Fruit fly (Drosophila melanogaster) whole organism, embryonic: Measurements from ENCODE around the gene meso18E.

Source experiments
- Atf6 ChIP-seq: fragments of 200-800 bp; sonication (Bioruptor generic); IDR thresholded peaks from 2 replicates; pipeline ENCODE4 v1.3.6; 2022; ENCODE audit warnings: missing biosample characterization, missing genetic modification characterization
- CG10209 ChIP-seq: fragments of 200-800 bp; sonication (Bioruptor generic); optimal IDR thresholded peaks from 3 replicates; lab custom pipeline; 2017; ENCODE audit warnings: missing biosample characterization, mild to moderate bottlenecking, missing genetic modification characterization, missing genetic modification reagents
- CG10267 ChIP-seq: fragments of 200-800 bp; sonication (Bioruptor generic); optimal IDR thresholded peaks from 2 replicates; lab custom pipeline; 2018; ENCODE audit warnings: missing biosample characterization, mild to moderate bottlenecking, missing genetic modification characterization, moderate library complexity
- CG10274 ChIP-seq: fragments of 200-800 bp; sonication (Bioruptor generic); optimal IDR thresholded peaks from 3 replicates; lab custom pipeline; 2017; ENCODE audit warnings: missing biosample characterization, mild to moderate bottlenecking, missing genetic modification characterization
- CG11723 ChIP-seq: fragments of 200-800 bp; sonication (Bioruptor generic); optimal IDR thresholded peaks from 2 replicates; lab custom pipeline; 2017; ENCODE audit warnings: missing biosample characterization, mild to moderate bottlenecking, missing genetic modification characterization
- CG1233 ChIP-seq: fragments of 200-800 bp; sonication (Bioruptor generic); optimal IDR thresholded peaks from 4 replicates; lab custom pipeline; 2018; ENCODE audit warnings: missing biosample characterization, mild to moderate bottlenecking, missing genetic modification characterization
- CG1603 ChIP-seq: fragments of 200-800 bp; sonication (Bioruptor generic); optimal IDR thresholded peaks from 2 replicates; lab custom pipeline; 2019; ENCODE audit warnings: missing biosample characterization, mild to moderate bottlenecking, missing genetic modification characterization, moderate library complexity
- CG16813 ChIP-seq: fragments of 200-800 bp; sonication (Bioruptor generic); IDR thresholded peaks from 3 replicates; pipeline ENCODE4 v1.3.6; 2022; ENCODE audit warnings: missing biosample characterization, missing genetic modification characterization; ENCODE audit not compliant: partially characterized antibody
- CG17186 ChIP-seq: fragments of 200-800 bp; sonication (Bioruptor generic); optimal IDR thresholded peaks from 3 replicates; lab custom pipeline; 2017; ENCODE audit warnings: missing biosample characterization, missing genetic modification reagents, missing genetic modification characterization
- CG2712 ChIP-seq: fragments of 200-800 bp; optimal IDR thresholded peaks from 3 replicates; lab custom pipeline; 2019; ENCODE audit warnings: missing biosample characterization, mild to moderate bottlenecking, missing genetic modification characterization, moderate library complexity
- CG33213 ChIP-seq: fragments of 200-800 bp; sonication (Bioruptor generic); optimal IDR thresholded peaks from 3 replicates; lab custom pipeline; 2016; ENCODE audit warnings: missing biosample characterization, missing genetic modification characterization
- CG34422 ChIP-seq: fragments of 200-800 bp; sonication (Bioruptor generic); IDR thresholded peaks from 3 replicates; pipeline ENCODE4 v1.3.6; 2022; ENCODE audit warnings: missing biosample characterization, missing genetic modification characterization
- CG4282 ChIP-seq: fragments of 200-800 bp; sonication (Bioruptor generic); optimal IDR thresholded peaks from 2 replicates; lab custom pipeline; 2016; ENCODE audit warnings: missing biosample characterization, missing genetic modification characterization
- CG7786 ChIP-seq: fragments of 200-800 bp; sonication (Bioruptor generic); optimal IDR thresholded peaks from 2 replicates; lab custom pipeline; 2016; ENCODE audit warnings: missing biosample characterization, missing genetic modification characterization
- CTCF ChIP-seq: fragments of 200-800 bp; sonication (Bioruptor generic); optimal IDR thresholded peaks from 2 replicates; lab custom pipeline; 2017; ENCODE audit warnings: missing biosample characterization, mild to moderate bottlenecking, missing genetic modification characterization, moderate library complexity
- Camta ChIP-seq: fragments of 200-800 bp; sonication (Bioruptor generic); optimal IDR thresholded peaks from 2 replicates; lab custom pipeline; 2016; ENCODE audit warnings: missing biosample characterization, missing genetic modification characterization
- D ChIP-seq, 2 experiments: fragments of 200-800 bp in 1 of 2; fragments of >200 bp in 1 of 2; sonication (Bioruptor generic) in 1 of 2; optimal IDR thresholded peaks; 2 replicates in 1 of 2; 3 replicates in 1 of 2; lab custom pipeline; 2017; ENCODE audit warnings: mild to moderate bottlenecking in 1 of 2, missing biosample characterization in 1 of 2, missing genetic modification characterization in 1 of 2, missing genetic modification reagents in 1 of 2
- Dek ChIP-seq: fragments of 200-800 bp; sonication (Bioruptor generic); optimal IDR thresholded peaks from 3 replicates; lab custom pipeline; 2019; ENCODE audit warnings: missing biosample characterization, mild to moderate bottlenecking, missing genetic modification characterization, moderate library complexity
- Dp ChIP-seq: fragments of 200-800 bp; sonication (Bioruptor generic); optimal IDR thresholded peaks from 2 replicates; lab custom pipeline; 2018; ENCODE audit warnings: missing biosample characterization, mild to moderate bottlenecking, missing genetic modification characterization, moderate library complexity
- HLH54F ChIP-seq: fragments of 200-800 bp; sonication (Bioruptor generic); optimal IDR thresholded peaks from 3 replicates; lab custom pipeline; 2016; ENCODE audit warnings: missing biosample characterization, missing genetic modification characterization
- HLHmδ ChIP-seq: fragments of 200-800 bp; sonication (Bioruptor generic); optimal IDR thresholded peaks from 2 replicates; lab custom pipeline; 2018; ENCODE audit warnings: missing biosample characterization, mild to moderate bottlenecking, missing genetic modification characterization, moderate library complexity
- Hand ChIP-seq: fragments of 200-800 bp; sonication (Bioruptor generic); optimal IDR thresholded peaks from 2 replicates; lab custom pipeline; 2017; ENCODE audit warnings: mild to moderate bottlenecking, missing biosample characterization, missing genetic modification reagents, missing genetic modification characterization
- Hr51 ChIP-seq, 2 experiments: fragments of 200-800 bp; sonication (Bioruptor generic); optimal IDR thresholded peaks; 2 replicates in 1 of 2; 3 replicates in 1 of 2; lab custom pipeline; 2016 to 2018; ENCODE audit warnings: missing biosample characterization in 2 of 2, missing genetic modification characterization in 2 of 2, mild to moderate bottlenecking in 1 of 2, moderate library complexity in 1 of 2
- Meics ChIP-seq: fragments of 200-800 bp; sonication (Bioruptor generic); optimal IDR thresholded peaks from 2 replicates; lab custom pipeline; 2017; ENCODE audit warnings: missing biosample characterization, mild to moderate bottlenecking, missing genetic modification characterization
- Side ChIP-seq: fragments of 200-800 bp; sonication (Bioruptor generic); optimal IDR thresholded peaks from 2 replicates; lab custom pipeline; 2016; ENCODE audit warnings: missing biosample characterization, missing genetic modification characterization
- Sry-δ ChIP-seq: fragments of 200-800 bp; sonication (Bioruptor generic); optimal IDR thresholded peaks from 2 replicates; lab custom pipeline; 2016; ENCODE audit warnings: missing biosample characterization, missing genetic modification characterization
- Xbp1 ChIP-seq: fragments of 200-800 bp; sonication (Bioruptor generic); optimal IDR thresholded peaks from 3 replicates; lab custom pipeline; 2016; ENCODE audit warnings: missing biosample characterization, mild to moderate bottlenecking, missing genetic modification characterization
- Xrp1 ChIP-seq: fragments of 200-800 bp; sonication (Bioruptor generic); IDR thresholded peaks from 2 replicates; pipeline ENCODE4 v1.3.6; 2022; ENCODE audit warnings: missing biosample characterization, missing genetic modification characterization
- ash1 ChIP-seq: fragments of 200-800 bp; sonication (Bioruptor generic); optimal IDR thresholded peaks from 2 replicates; lab custom pipeline; 2018; ENCODE audit warnings: missing biosample characterization, mild to moderate bottlenecking, missing genetic modification characterization
- da ChIP-seq: fragments of 200-800 bp; sonication (Bioruptor generic); optimal IDR thresholded peaks from 2 replicates; lab custom pipeline; 2016; ENCODE audit warnings: missing biosample characterization, missing genetic modification characterization
- disco-r ChIP-seq: fragments of 200-800 bp; sonication (Bioruptor generic); optimal IDR thresholded peaks from 2 replicates; lab custom pipeline; 2016; ENCODE audit warnings: missing biosample characterization, missing genetic modification characterization
- dpn ChIP-seq, 2 experiments: fragments of 200-800 bp; sonication (Bioruptor generic); optimal IDR thresholded peaks; 3 replicates each; lab custom pipeline; 2016; ENCODE audit warnings: missing biosample characterization in 2 of 2, missing genetic modification characterization in 2 of 2
- gfzf ChIP-seq: fragments of 200-800 bp; sonication (Bioruptor generic); optimal IDR thresholded peaks from 2 replicates; lab custom pipeline; 2016; ENCODE audit warnings: missing biosample characterization, mild to moderate bottlenecking, missing genetic modification characterization, moderate library complexity
- gro ChIP-seq: fragments of 200-800 bp; sonication (Bioruptor generic); optimal IDR thresholded peaks from 2 replicates; lab custom pipeline; 2016; ENCODE audit warnings: missing biosample characterization, missing genetic modification characterization
- hb ChIP-seq: fragments of 200-800 bp; sonication (Bioruptor generic); IDR thresholded peaks from 3 replicates; pipeline ENCODE4 v1.3.6; 2022; ENCODE audit warnings: missing biosample characterization, missing genetic modification characterization; ENCODE audit not compliant: partially characterized antibody
- inv ChIP-seq: fragments of 200-800 bp; sonication (Bioruptor generic); IDR thresholded peaks from 2 replicates; pipeline ENCODE4 v1.3.6; 2022; ENCODE audit warnings: missing biosample characterization, missing genetic modification characterization; ENCODE audit not compliant: partially characterized antibody
- kah ChIP-seq: fragments of 200-800 bp; sonication (Bioruptor generic); optimal IDR thresholded peaks from 2 replicates; lab custom pipeline; 2018; ENCODE audit warnings: missing biosample characterization, mild to moderate bottlenecking, missing genetic modification characterization
- knrl ChIP-seq: fragments of 200-800 bp; sonication (Bioruptor generic); IDR thresholded peaks from 3 replicates; pipeline ENCODE4 v1.3.6; 2022; ENCODE audit warnings: missing biosample characterization, missing genetic modification characterization; ENCODE audit not compliant: partially characterized antibody
- otp ChIP-seq: fragments of 200-800 bp; sonication (Bioruptor generic); IDR thresholded peaks from 3 replicates; pipeline ENCODE4, ENCODE4 v1.3.6; 2022; ENCODE audit warnings: missing biosample characterization, missing genetic modification characterization
- p53 ChIP-seq: fragments of 200-800 bp; sonication (Bioruptor generic); optimal IDR thresholded peaks from 2 replicates; lab custom pipeline; 2016; ENCODE audit warnings: missing biosample characterization, missing genetic modification characterization
- pan ChIP-seq, 4 experiments: fragments of >200 bp in 3 of 4; fragments of 200-800 bp in 1 of 4; sonication (Bioruptor generic) in 1 of 4; optimal IDR thresholded peaks in 3 of 4; IDR thresholded peaks in 1 of 4; 2 replicates each; pipeline versions ENCODE4 v1.3.6 to Lab custom; 2017 to 2022; ENCODE audit warnings: missing biosample characterization in 2 of 4, missing genetic modification characterization in 2 of 4, mixed read lengths in 1 of 4
- prd ChIP-seq, 3 experiments: fragments of >200 bp in 2 of 3; fragments of 200-800 bp in 1 of 3; sonication (Bioruptor generic) in 1 of 3; optimal IDR thresholded peaks in 2 of 3; IDR thresholded peaks in 1 of 3; 2 replicates in 2 of 3; 3 replicates in 1 of 3; pipeline versions ENCODE4 v1.3.6 to Lab custom; 2017 to 2022; ENCODE audit warnings: missing biosample characterization in 1 of 3, missing genetic modification characterization in 1 of 3
- pros ChIP-seq: fragments of 200-800 bp; sonication (Bioruptor generic); optimal IDR thresholded peaks from 3 replicates; lab custom pipeline; 2019; ENCODE audit warnings: missing biosample characterization, mild to moderate bottlenecking, missing genetic modification characterization, moderate library complexity
- sens ChIP-seq: fragments of 200-800 bp; sonication (Bioruptor generic); peaks from one replicate; lab custom pipeline; 2016; ENCODE audit warnings: missing biosample characterization, missing genetic modification characterization
- seq ChIP-seq: fragments of 200-800 bp; sonication (Bioruptor generic); IDR thresholded peaks from 2 replicates; pipeline ENCODE4 v1.3.6; 2022; ENCODE audit warnings: missing biosample characterization, missing genetic modification characterization
- slbo ChIP-seq: fragments of 200-800 bp; sonication (Bioruptor generic); IDR thresholded peaks from 2 replicates; pipeline ENCODE4 v1.3.6; 2022; ENCODE audit warnings: missing biosample characterization, missing genetic modification characterization
- vnd ChIP-seq: fragments of 200-800 bp; sonication (Bioruptor generic); IDR thresholded peaks from 3 replicates; pipeline ENCODE4 v1.3.6; 2022; ENCODE audit warnings: missing biosample characterization, missing genetic modification characterization; ENCODE audit not compliant: partially characterized antibody

The meso18E gene

dm6 chrX:19750626-19751149 is 37.8 kb upstream of the meso18E start, which contains the start of gene Abcd3 (continued):
- peak; percentile 23 for TF ChIP-seq CG33213 (GFP tag; lab: Kevin White, UChicago)
- peak; percentile 17 for TF ChIP-seq Dek (tag; lab: Kevin White, UChicago)
- no peak for TF ChIP-seq CG10274 (GFP tag; lab: Kevin White, UChicago)
- TF ChIP-seq CG2712: peak; percentile 19
- peak; percentile 83 for TF ChIP-seq CG10267 (tag; lab: Kevin White, UChicago)
- peak; percentile 41 for TF ChIP-seq CTCF (GFP tag; lab: Kevin White, UChicago)
- peak; percentile 19 for TF ChIP-seq CG7786 (GFP tag; lab: Kevin White, UChicago)
- peak; percentile 87 for TF ChIP-seq pros (GFP tag; lab: Kevin White, UChicago)
- peak; percentile 27; the same call in 1 of the 2 replicates for TF ChIP-seq slbo (GFP tag; lab: Robert Waterston, UW)
- TF ChIP-seq gfzf (GFP tag; lab: Kevin White, UChicago): peak; percentile 8
- peak; percentile 34 for TF ChIP-seq Side (GFP tag; lab: Kevin White, UChicago)
- TF ChIP-seq Sry-δ: peak; percentile 70
- peak; percentile 88 for TF ChIP-seq sens (GFP tag; lab: Kevin White, UChicago)
- peak; percentile 49 for TF ChIP-seq gro (GFP tag; lab: Kevin White, UChicago)
- TF ChIP-seq da (GFP tag; lab: Kevin White, UChicago): peak; percentile 62
- TF ChIP-seq CG11723: peak; percentile 28
- TF ChIP-seq CG16813: peak; percentile 60; the same call in 2 of the 3 replicates
- peak in 1 of 2 experiments; percentile 13 for TF ChIP-seq Hr51 (GFP tag; optimal IDR thresholded peaks at IDR 0.05; lab: Kevin White, UChicago)
- no peak for TF ChIP-seq Xrp1 (GFP tag; lab: Robert Waterston, UW)
- TF ChIP-seq CG10209: peak; percentile 26
- peak; percentile 29 for TF ChIP-seq Meics (GFP tag; lab: Kevin White, UChicago)
- peak; percentile 40 for TF ChIP-seq CG17186 (GFP tag; lab: Kevin White, UChicago)
- TF ChIP-seq Xbp1: peak; percentile 1
- 0 out of 2 replicates have a peak, but pooled peaks have one; percentile 15 for TF ChIP-seq Atf6 (GFP tag; lab: Robert Waterston, UW)
- peak; percentile 53 for TF ChIP-seq inv (GFP tag; lab: Robert Waterston, UW)
- peak; percentile 39 for TF ChIP-seq HLH54F (GFP tag; lab: Kevin White, UChicago)
- TF ChIP-seq CG34422 (GFP tag; lab: Robert Waterston, UW): peak; percentile 70
- TF ChIP-seq Camta (GFP tag; lab: Kevin White, UChicago): no peak
- peak; percentile 50 for TF ChIP-seq p53
- peak; percentile 68; the same call in 1 of the 2 replicates for TF ChIP-seq seq
- TF ChIP-seq kah (GFP tag; lab: Kevin White, UChicago): peak; percentile 75
- TF ChIP-seq knrl (GFP tag; lab: Robert Waterston, UW): peak; percentile 58
- peak; percentile 46 for TF ChIP-seq Dp
- TF ChIP-seq D (optimal IDR thresholded peaks at IDR 0.05; lab: Kevin White, UChicago): no peak
- TF ChIP-seq D (GFP tag; optimal IDR thresholded peaks at IDR 0.05; lab: Kevin White, UChicago): peak; percentile 32
- TF ChIP-seq vnd (GFP tag; lab: Robert Waterston, UW): peak; percentile 14; the same call in 2 of the 3 replicates
- peak; percentile 49 for TF ChIP-seq CG1603 (tag; lab: Kevin White, UChicago)
- TF ChIP-seq ash1: no peak
- TF ChIP-seq HLHmδ: peak; percentile 22
- peak; percentile 17 for TF ChIP-seq disco-r
- peak; percentile 34 for TF ChIP-seq Hand (GFP tag; lab: Kevin White, UChicago)
- 0 out of 3 replicates have a peak, but pooled peaks have one; percentile 26 for TF ChIP-seq otp
- no peak for TF ChIP-seq pan (optimal IDR thresholded peaks at IDR 0.05; lab: Kevin White, UChicago)
- no peak for TF ChIP-seq pan (GFP tag; optimal IDR thresholded peaks at IDR 0.05 in 1 of 2, IDR thresholded peaks at IDR 0.05 in 1 of 2)
- no peak for TF ChIP-seq prd (optimal IDR thresholded peaks at IDR 0.05; lab: Kevin White, UChicago)
- TF ChIP-seq prd (GFP tag; IDR thresholded peaks at IDR 0.05; lab: Robert Waterston, UW): no peak
- peak; percentile 67; the same call in 2 of the 3 replicates for TF ChIP-seq hb
- no peak for TF ChIP-seq CG4282
- TF ChIP-seq dpn (GFP tag; optimal IDR thresholded peaks at IDR 0.05; lab: Kevin White, UChicago): peak in 1 of 2 experiments; percentile 44
- no peak for TF ChIP-seq CG1233 (GFP tag; lab: Kevin White, UChicago)
